Fruit fly (Drosophila melanogaster) whole organism: Measurements from ENCODE around the gene CG15882.
A peak's percentile ranks its signal among the peaks of the same experiment; 100 is the strongest.

Experiments used
- CG8478 ChIP-seq: fragments of >200 bp; optimal IDR thresholded peaks from 2 replicates; lab custom pipeline; 2018; ENCODE audit warnings: inconsistent platforms
- Dll ChIP-seq: fragments of >200 bp; optimal IDR thresholded peaks from 2 replicates; lab custom pipeline; 2017
- EcR ChIP-seq, 2 experiments: fragments of >200 bp; optimal IDR thresholded peaks; 2 replicates each; lab custom pipeline; 2017; ENCODE audit warnings: missing biosample characterization in 2 of 2, missing genetic modification characterization in 2 of 2, missing genetic modification reagents in 2 of 2
- pan ChIP-seq: fragments of >200 bp; optimal IDR thresholded peaks from 2 replicates; lab custom pipeline; 2017
- psq ChIP-seq: fragments of >200 bp; optimal IDR thresholded peaks from 2 replicates; lab custom pipeline; 2017
- usp ChIP-seq: fragments of >200 bp; optimal IDR thresholded peaks from 2 replicates; lab custom pipeline; 2017; ENCODE audit warnings: missing biosample characterization, missing genetic modification characterization, mixed read lengths

The CG15882 gene

DNA sequence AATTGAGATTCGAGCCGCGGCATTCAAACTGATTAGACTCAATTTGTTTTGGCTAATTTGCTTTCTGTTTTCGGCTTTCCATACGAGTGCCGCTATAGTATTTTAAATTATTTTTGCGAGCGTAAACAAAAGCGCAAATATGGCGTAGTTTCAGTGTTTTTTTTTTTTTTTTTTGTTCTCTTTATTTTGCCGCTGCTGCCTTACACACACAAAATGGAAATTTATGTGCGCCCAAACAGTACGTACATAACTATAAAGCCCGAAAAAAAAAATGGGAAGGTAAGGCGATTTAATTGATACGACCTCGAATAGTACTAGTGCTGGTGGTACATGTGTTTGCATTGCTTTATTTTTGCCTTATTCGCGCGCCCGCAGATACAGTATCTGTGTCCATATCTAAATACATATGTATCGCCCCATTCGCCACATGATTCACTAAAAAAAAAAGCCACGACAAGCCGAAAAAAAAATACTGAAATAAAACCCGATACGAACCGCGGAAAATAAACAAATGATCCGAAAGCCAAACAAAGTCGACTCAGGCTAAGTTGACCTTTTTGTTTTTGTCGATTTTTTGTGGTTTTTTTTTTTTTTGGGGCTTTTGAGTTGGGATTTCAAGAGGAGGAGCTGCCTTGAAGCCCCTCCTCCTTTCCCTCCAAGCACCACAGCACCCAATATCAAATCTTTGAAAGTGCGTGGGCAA lies 23.9 kb upstream of the CG15882 start:
- TF ChIP-seq usp, result no peak
- no peak for TF ChIP-seq psq
- TF ChIP-seq Dll (lab: Kevin White, UChicago), result no peak

- TF ChIP-seq CG8478 (lab: Kevin White, UChicago) (no peak), pan (lab: Kevin White, UChicago) (peak; percentile 50), usp (no peak), EcR (GFP tag; optimal IDR thresholded peaks at IDR 0.05; lab: Kevin White, UChicago) (no peak), psq (no peak)
Observed at dm6 chrX:19146421-19146952, 22.3 kb upstream of the CG15882 start.

DNA sequence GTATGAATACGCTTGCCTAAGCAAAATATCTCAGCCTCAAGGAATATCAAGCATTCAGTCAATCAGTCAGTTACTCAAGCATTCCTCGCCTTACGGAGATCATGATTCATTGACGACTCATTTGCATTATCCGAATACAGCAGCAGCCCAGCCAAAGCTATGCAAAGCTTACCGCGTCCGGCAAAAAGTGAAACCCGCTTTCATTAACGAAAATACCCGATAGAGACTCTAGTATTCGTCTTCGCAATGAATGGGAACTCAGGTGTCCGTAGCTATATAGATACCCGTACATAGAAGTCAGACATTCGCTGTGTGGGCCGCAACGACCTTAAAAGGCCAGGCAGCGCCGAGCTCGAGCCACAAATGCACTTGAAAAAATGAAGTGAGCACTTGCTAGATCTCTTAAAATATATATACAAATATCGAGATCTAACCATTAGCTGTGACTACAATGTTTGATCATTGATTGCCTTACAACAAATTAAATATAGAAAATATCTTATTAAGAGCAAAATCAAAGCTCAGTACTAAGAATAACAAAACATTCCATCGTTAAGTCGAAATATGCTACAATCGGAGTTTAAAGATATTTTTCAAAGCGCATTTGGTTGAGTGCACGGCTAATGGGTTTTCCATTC lies 20.7 kb upstream of the CG15882 start:
- TF ChIP-seq usp, result no peak
- TF ChIP-seq pan (lab: Kevin White, UChicago), result no peak
- no peak for TF ChIP-seq EcR (GFP tag; optimal IDR thresholded peaks at IDR 0.05; lab: Kevin White, UChicago)

DNA sequence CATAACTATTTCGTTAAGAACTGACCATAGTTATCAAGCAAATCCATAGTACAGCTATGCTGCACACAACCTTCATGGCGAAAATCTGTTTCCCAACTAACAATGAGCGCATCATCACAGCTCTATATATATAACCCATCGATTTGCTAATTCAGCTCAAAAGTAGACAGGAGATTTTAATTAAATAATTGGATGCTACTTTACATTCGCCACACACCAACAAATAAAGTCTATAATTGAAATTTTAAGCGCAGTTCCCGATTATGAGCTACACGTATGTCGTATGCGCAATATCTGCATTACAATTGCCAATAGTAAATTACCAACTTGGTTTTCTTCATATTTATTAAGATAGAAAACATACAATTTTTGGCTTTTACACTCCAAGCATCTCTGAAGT lies 11.6 kb upstream of the CG15882 start, which contains the start of gene Obp18a:
Obp18a (minus strand) TSS at position 101 of the 400 bp plus-strand sequence.
- no peak for TF ChIP-seq EcR (GFP tag; optimal IDR thresholded peaks at IDR 0.05; lab: Kevin White, UChicago)

DNA sequence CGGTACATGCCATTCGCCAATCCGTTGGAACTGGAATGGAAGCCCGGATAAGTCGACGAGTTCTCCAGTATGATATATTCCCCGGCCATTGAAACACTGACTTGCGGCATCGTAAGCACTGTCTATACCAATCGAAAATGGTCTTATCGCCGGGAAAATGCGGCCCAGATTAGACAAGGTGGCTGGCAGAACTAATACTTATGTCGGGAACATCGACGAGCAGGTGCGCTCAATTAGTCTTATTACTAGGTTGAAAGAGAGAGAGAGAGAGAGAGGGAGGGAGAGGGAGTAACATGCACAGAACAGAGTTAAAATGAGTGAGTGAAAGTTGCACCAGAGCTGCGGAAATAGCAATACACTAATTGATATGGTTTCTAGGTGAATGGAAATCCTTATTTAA lies 3.0 kb upstream of the CG15882 start, which contains the start of gene tgy:
tgy (minus strand) TSS at position 101 of the 400 bp plus-strand sequence.
- TF ChIP-seq psq, result no peak
- no peak for TF ChIP-seq Dll (lab: Kevin White, UChicago)
- no peak for TF ChIP-seq EcR (GFP tag; optimal IDR thresholded peaks at IDR 0.05; lab: Kevin White, UChicago)
- TF ChIP-seq pan (lab: Kevin White, UChicago), result no peak
- TF ChIP-seq usp, result no peak
- no peak for TF ChIP-seq CG8478 (lab: Kevin White, UChicago)

DNA sequence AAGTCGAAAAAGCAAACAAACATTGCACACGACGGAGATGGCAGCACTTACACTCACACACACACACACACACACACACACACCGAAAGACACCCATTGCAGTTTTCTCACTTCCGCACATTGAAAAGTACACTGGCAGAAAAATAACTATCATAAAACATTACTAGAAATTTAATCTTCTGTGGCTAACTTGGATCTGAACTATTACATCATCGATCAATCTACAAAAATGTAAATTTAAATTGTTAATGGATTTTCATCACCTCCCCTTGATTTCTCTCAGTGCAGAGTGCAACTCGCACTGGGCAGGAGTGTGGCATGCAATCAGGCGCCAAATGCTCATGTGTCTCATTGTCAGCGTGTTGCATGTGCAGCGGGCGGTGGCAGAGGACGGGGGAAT lies 3.8 kb downstream of the CG15882 start:
- TF ChIP-seq Dll (lab: Kevin White, UChicago), result no peak
- TF ChIP-seq CG8478 (lab: Kevin White, UChicago), result no peak
- TF ChIP-seq usp, result no peak
- no peak for TF ChIP-seq EcR (GFP tag; optimal IDR thresholded peaks at IDR 0.05; lab: Kevin White, UChicago)
- no peak for TF ChIP-seq pan (lab: Kevin White, UChicago)
- TF ChIP-seq psq, result no peak

dm6 chrX:19106842-19107557 lies 17.2 kb downstream of the CG15882 start:
- TF ChIP-seq psq (no peak), Dll (lab: Kevin White, UChicago) (no peak), EcR (GFP tag; optimal IDR thresholded peaks at IDR 0.05; lab: Kevin White, UChicago) (no peak), usp (no peak), CG8478 (lab: Kevin White, UChicago) (no peak), pan (lab: Kevin White, UChicago) (no peak)

dm6 chrX:19096179-19096578 lies 28.0 kb downstream of the CG15882 start:
- no peak for TF ChIP-seq EcR (GFP tag; optimal IDR thresholded peaks at IDR 0.05; lab: Kevin White, UChicago)
- TF ChIP-seq usp, result no peak
- TF ChIP-seq psq, result no peak
- no peak for TF ChIP-seq CG8478 (lab: Kevin White, UChicago)
- no peak for TF ChIP-seq Dll (lab: Kevin White, UChicago)
- TF ChIP-seq pan (lab: Kevin White, UChicago), result no peak

- TF ChIP-seq Dll (lab: Kevin White, UChicago) (no peak), EcR (GFP tag; optimal IDR thresholded peaks at IDR 0.05; lab: Kevin White, UChicago) (no peak), CG8478 (lab: Kevin White, UChicago) (no peak), psq (no peak), usp (no peak), pan (lab: Kevin White, UChicago) (no peak)
Observed at dm6 chrX:19083190-19083589, 41.0 kb downstream of the CG15882 start, which contains the start of gene CG7423. Gene CG7423 (minus strand): TSS chrX:19083290.

- TF ChIP-seq EcR (GFP tag; optimal IDR thresholded peaks at IDR 0.05; lab: Kevin White, UChicago) (no peak), usp (no peak), pan (lab: Kevin White, UChicago) (no peak), Dll (lab: Kevin White, UChicago) (no peak), psq (no peak), CG8478 (lab: Kevin White, UChicago) (no peak)
Observed at dm6 chrX:19081365-19081764, 42.8 kb downstream of the CG15882 start, which contains the start of gene CG14191. Gene CG14191 (plus strand): TSS chrX:19081665.

DNA sequence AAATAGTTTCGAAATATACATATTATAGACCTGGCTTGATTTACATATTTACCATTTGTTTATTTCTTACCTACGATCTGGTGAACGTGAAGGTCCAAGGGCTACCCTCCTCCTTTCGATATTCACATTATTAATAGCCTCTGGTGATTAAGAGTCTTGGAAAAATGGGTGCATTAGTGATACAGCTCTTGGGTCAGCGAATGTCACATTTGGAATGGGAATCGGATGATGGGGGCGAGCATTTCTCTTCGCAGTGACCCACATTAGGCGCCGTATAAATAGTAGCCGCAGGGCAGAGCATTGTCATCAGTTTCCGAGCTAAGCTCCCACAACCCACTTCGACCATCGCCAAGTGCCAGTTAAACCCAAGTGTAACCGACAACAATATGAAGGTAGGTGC lies 46.8 kb downstream of the CG15882 start, which contains the start of gene CG7406:
CG7406 (plus strand) TSS at position 301 of the 400 bp plus-strand sequence.
- TF ChIP-seq EcR (GFP tag; optimal IDR thresholded peaks at IDR 0.05; lab: Kevin White, UChicago), result no peak
- TF ChIP-seq CG8478 (lab: Kevin White, UChicago), result no peak
- TF ChIP-seq Dll (lab: Kevin White, UChicago), result no peak
- TF ChIP-seq usp, result no peak
- TF ChIP-seq pan (lab: Kevin White, UChicago), result no peak
- no peak for TF ChIP-seq psq

DNA sequence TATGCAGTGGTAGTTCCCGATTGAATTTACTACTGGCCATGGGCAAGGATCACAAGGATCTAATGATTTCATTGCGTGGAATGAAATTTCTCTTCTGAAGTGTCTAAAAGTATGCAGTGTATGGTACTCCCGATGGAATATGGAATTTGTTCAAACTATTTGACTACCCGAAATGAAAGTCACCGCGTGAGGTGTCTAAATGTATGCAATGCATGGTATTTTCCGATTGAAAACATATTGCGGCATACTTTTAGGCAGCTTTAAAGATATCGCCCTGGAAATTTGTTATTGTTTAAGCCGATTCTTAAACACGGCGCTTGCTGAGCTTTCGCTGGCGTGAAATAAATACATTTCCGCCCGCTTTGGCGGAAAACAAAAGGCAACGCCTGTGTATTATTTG lies 49.6 kb downstream of the CG15882 start:
- no peak for TF ChIP-seq CG8478 (lab: Kevin White, UChicago)
- TF ChIP-seq Dll (lab: Kevin White, UChicago), result no peak
- TF ChIP-seq usp, result no peak
- no peak for TF ChIP-seq EcR (GFP tag; optimal IDR thresholded peaks at IDR 0.05; lab: Kevin White, UChicago)
- TF ChIP-seq pan (lab: Kevin White, UChicago), result no peak
- TF ChIP-seq psq, result no peak
